Worm (Caenorhabditis elegans): ENCODE data around the gene R11D1.4.

DNA sequence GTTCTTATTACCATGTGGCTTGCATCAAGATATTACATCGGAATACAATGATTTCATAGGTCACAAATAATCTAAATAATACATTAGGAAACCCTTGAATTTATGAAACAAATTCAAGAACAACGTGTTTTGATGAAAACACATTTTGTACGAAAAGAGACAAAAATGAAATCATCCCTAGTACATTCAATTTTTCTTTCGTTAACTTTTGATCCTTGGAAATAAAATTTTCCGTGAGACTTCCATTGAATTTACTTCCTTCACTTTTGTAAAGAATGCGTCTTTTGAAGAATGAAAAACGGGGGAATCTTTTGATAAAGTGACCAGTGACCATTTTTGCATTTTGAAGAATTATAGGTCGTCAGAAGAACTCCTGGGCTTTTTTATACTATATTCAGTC, 40.3 kb downstream of the R11D1.4 start:
- no peak for TF ChIP-seq mdl-1 (tag; optimal IDR thresholded peaks at IDR 0.05)
- no peak for TF ChIP-seq nhr-10 (tag; optimal IDR thresholded peaks at IDR 0.05)
- no peak for TF ChIP-seq ztf-11 (tag; optimal IDR thresholded peaks at IDR 0.05)
- TF ChIP-seq nhr-11 (tag; optimal IDR thresholded peaks at IDR 0.05) = no peak
- no peak for TF ChIP-seq nhr-23 (tag; optimal IDR thresholded peaks at IDR 0.05)
- TF ChIP-seq gmeb-1 (tag; optimal IDR thresholded peaks at IDR 0.05) = no peak
- no peak for TF ChIP-seq nhr-6 (tag; optimal IDR thresholded peaks at IDR 0.05)
- TF ChIP-seq unc-39 (tag; optimal IDR thresholded peaks at IDR 0.05) = no peak
- TF ChIP-seq skn-1 (tag; optimal IDR thresholded peaks at IDR 0.05) = no peak
- TF ChIP-seq nhr-12 (tag; optimal IDR thresholded peaks at IDR 0.05) = no peak
- TF ChIP-seq lin-13 (GFP tag; optimal IDR thresholded peaks at IDR 0.05) = no peak
- no peak for TF ChIP-seq ztf-4 (tag; optimal IDR thresholded peaks at IDR 0.05)
- TF ChIP-seq elt-3 (tag; optimal IDR thresholded peaks at IDR 0.05) = no peak

Data from whole organism, L2 larva.